Worm (Caenorhabditis elegans): ENCODE data around the gene sre-48.

DNA sequence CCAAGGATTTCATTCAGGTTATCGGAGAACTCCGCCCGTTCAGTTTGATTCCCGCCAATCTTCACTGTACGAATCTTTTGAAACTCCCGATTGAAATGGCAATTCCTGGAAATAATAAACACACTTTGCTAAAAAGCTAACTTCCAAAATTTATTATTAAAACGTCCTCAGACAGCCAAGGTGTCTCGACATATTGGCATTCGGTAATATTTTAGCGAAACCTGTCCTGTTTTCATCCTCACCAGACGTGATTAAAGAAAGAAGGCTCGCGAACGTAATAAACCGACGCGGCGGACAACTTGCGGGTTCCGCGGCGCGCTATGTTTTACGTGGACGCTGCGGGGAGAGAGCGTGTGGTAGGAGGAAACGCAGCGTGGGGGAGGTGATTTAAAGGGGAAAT, 38.5 kb upstream of the sre-48 start:
- TF ChIP-seq ceh-43 (GFP tag; optimal IDR thresholded peaks at IDR 0.05), result no peak
- peak; percentile 58 for TF ChIP-seq mep-1 (tag; optimal IDR thresholded peaks at IDR 0.05)
- TF ChIP-seq nhr-12 (tag; optimal IDR thresholded peaks at IDR 0.05), result no peak
- no peak for TF ChIP-seq lsy-2 (tag; optimal IDR thresholded peaks at IDR 0.05)
- TF ChIP-seq mab-5 (tag; optimal IDR thresholded peaks at IDR 0.05), result no peak
- TF ChIP-seq elt-3 (tag; optimal IDR thresholded peaks at IDR 0.05), result no peak
- no peak for TF ChIP-seq nhr-28 (tag; optimal IDR thresholded peaks at IDR 0.05)
- TF ChIP-seq unc-62 (GFP tag; optimal IDR thresholded peaks at IDR 0.05), result no peak
- no peak for TF ChIP-seq nhr-237 (tag; optimal IDR thresholded peaks at IDR 0.05)

Data from whole organism, mixed stage, embryonic.